Worm (Caenorhabditis elegans): ENCODE data around the gene pigg-1.
A peak's percentile ranks its signal among the peaks of the same experiment; 100 is the strongest.

Gene pigg-1

ce11 chrII:8603567-8604359 lies 3.7 kb upstream of the pigg-1 start, which contains the start of gene suf-1 (continued):
- TF ChIP-seq snpc-4 (tag; optimal IDR thresholded peaks at IDR 0.05) (no peak), lsy-12 (tag; optimal IDR thresholded peaks at IDR 0.05) (peak; percentile 11), aly-2 (tag; optimal IDR thresholded peaks at IDR 0.05) (no peak), lin-39 (tag; optimal IDR thresholded peaks at IDR 0.05) (no peak), nhr-11 (tag; optimal IDR thresholded peaks at IDR 0.05) (no peak), daf-12 (tag; optimal IDR thresholded peaks at IDR 0.05) (no peak), mml-1 (tag; optimal IDR thresholded peaks at IDR 0.05) (no peak), nhr-237 (tag; optimal IDR thresholded peaks at IDR 0.05) (no peak), nhr-25 (tag; optimal IDR thresholded peaks at IDR 0.05) (no peak)

- peak; percentile 90 for TF ChIP-seq snpc-4 (tag; optimal IDR thresholded peaks at IDR 0.05)
- TF ChIP-seq eor-1 (tag; optimal IDR thresholded peaks at IDR 0.05), result no peak
- peak; percentile 62 for TF ChIP-seq egl-5 (tag; optimal IDR thresholded peaks at IDR 0.05)
- TF ChIP-seq ceh-9 (tag; optimal IDR thresholded peaks at IDR 0.05), result no peak
- TF ChIP-seq elt-2 (tag; optimal IDR thresholded peaks at IDR 0.05), result peak; percentile 35
- TF ChIP-seq nhr-23 (tag; optimal IDR thresholded peaks at IDR 0.05), result peak; percentile 69
- TF ChIP-seq nhr-12 (tag; optimal IDR thresholded peaks at IDR 0.05), result no peak
- no peak for TF ChIP-seq ceh-82 (tag; optimal IDR thresholded peaks at IDR 0.05)
- no peak for TF ChIP-seq nhr-28 (tag; optimal IDR thresholded peaks at IDR 0.05)
- TF ChIP-seq lin-15B (tag; optimal IDR thresholded peaks at IDR 0.05), result peak; percentile 76
- TF ChIP-seq nhr-11 (tag; optimal IDR thresholded peaks at IDR 0.05), result no peak
- TF ChIP-seq nfya-1 (tag; optimal IDR thresholded peaks at IDR 0.05; ENCODE audit: insufficient read depth), result peak; percentile 81
- TF ChIP-seq nhr-67 (tag; optimal IDR thresholded peaks at IDR 0.05), result no peak
- TF ChIP-seq elt-3 (tag; optimal IDR thresholded peaks at IDR 0.05), result no peak
- peak; percentile 28 for TF ChIP-seq nhr-25 (tag; optimal IDR thresholded peaks at IDR 0.05)
- TF ChIP-seq daf-12 (tag; optimal IDR thresholded peaks at IDR 0.05), result no peak
- TF ChIP-seq jun-1 (tag; optimal IDR thresholded peaks at IDR 0.05), result peak; percentile 42
- no peak for TF ChIP-seq ceh-28 (tag; optimal IDR thresholded peaks at IDR 0.05)
- no peak for TF ChIP-seq ZK546.5 (tag; optimal IDR thresholded peaks at IDR 0.05)
- TF ChIP-seq lin-39 (tag; optimal IDR thresholded peaks at IDR 0.05), result peak; percentile 74
Measured at ce11 chrII:8602337-8602944, 2.4 kb upstream of the pigg-1 start, which contains the start of the genes cpf-1 and rpl-26. cpf-1 (minus strand) TSS chrII:8602440. rpl-26 (plus strand) TSS chrII:8602785.

ce11 chrII:8599214-8599613 lies 851 bp downstream of the pigg-1 start, which contains the start of gene F28C6.5:
F28C6.5 (plus strand) TSS chrII:8599514.
- TF ChIP-seq nhr-237 (tag; optimal IDR thresholded peaks at IDR 0.05) (no peak), fkh-2 (tag; optimal IDR thresholded peaks at IDR 0.05) (no peak), ceh-82 (tag; optimal IDR thresholded peaks at IDR 0.05) (no peak), lin-15B (tag; optimal IDR thresholded peaks at IDR 0.05) (no peak), ceh-9 (tag; optimal IDR thresholded peaks at IDR 0.05) (no peak), elt-2 (tag; optimal IDR thresholded peaks at IDR 0.05) (no peak), nhr-76 (tag; optimal IDR thresholded peaks at IDR 0.05) (no peak), eor-1 (tag; optimal IDR thresholded peaks at IDR 0.05) (no peak), ceh-16 (tag; optimal IDR thresholded peaks at IDR 0.05) (no peak), ztf-11 (tag; optimal IDR thresholded peaks at IDR 0.05) (no peak), lsy-12 (tag; optimal IDR thresholded peaks at IDR 0.05) (no peak), nfya-1 (tag; optimal IDR thresholded peaks at IDR 0.05; ENCODE audit: insufficient read depth) (no peak)

ce11 chrII:8593840-8594625 lies 6.0 kb downstream of the pigg-1 start, which contains the start of gene aptf-3:
aptf-3 (plus strand) TSS chrII:8594190.
- TF ChIP-seq fos-1 (tag; optimal IDR thresholded peaks at IDR 0.05), result no peak
- TF ChIP-seq ama-1 (optimal IDR thresholded peaks at IDR 0.05), result no peak
- TF ChIP-seq egl-27 (tag; optimal IDR thresholded peaks at IDR 0.05), result no peak

Measured in whole organism, L3 larva.